Fruit fly (Drosophila melanogaster): ENCODE results near the gene CG34134.

CG34134 gene

dm6 chr2L:8204366-8204765 is 13.8 kb upstream of the CG34134 start:
- peak; percentile 10 for TF ChIP-seq gl (tag; optimal IDR thresholded peaks at IDR 0.05)
- no peak for TF ChIP-seq Snoo (tag; optimal IDR thresholded peaks at IDR 0.05)
- no peak for TF ChIP-seq rn (GFP tag; IDR thresholded peaks at IDR 0.05)
- no peak for TF ChIP-seq CG17806 (tag; optimal IDR thresholded peaks at IDR 0.05)

dm6 chr2L:8203748-8204147 is 13.2 kb upstream of the CG34134 start:
- TF ChIP-seq CG34367 (tag; optimal IDR thresholded peaks at IDR 0.05) (no peak), EcR (GFP tag; optimal IDR thresholded peaks at IDR 0.05) (no peak), Snoo (tag; optimal IDR thresholded peaks at IDR 0.05) (no peak), CG8301 (tag; optimal IDR thresholded peaks at IDR 0.05) (no peak), CG8159 (tag; optimal IDR thresholded peaks at IDR 0.05) (no peak), Pif1A (GFP tag; optimal IDR thresholded peaks at IDR 0.05) (no peak), fd96Ca (GFP tag; IDR thresholded peaks at IDR 0.05) (no peak)

- no peak for TF ChIP-seq fd96Ca (GFP tag; IDR thresholded peaks at IDR 0.05)
- no peak; the same call in 1 of the 2 replicates for TF ChIP-seq Ets98B (GFP tag; IDR thresholded peaks at IDR 0.05)
- 0 out of 2 replicates have a peak, but pooled peaks have one; percentile 30 for TF ChIP-seq CG12605 (GFP tag; IDR thresholded peaks at IDR 0.05)
- no peak for TF ChIP-seq CG14655 (GFP tag; optimal IDR thresholded peaks at IDR 0.05)
- TF ChIP-seq CG9948 (tag; optimal IDR thresholded peaks at IDR 0.05): no peak
- TF ChIP-seq rn (GFP tag; IDR thresholded peaks at IDR 0.05): no peak
- TF ChIP-seq CG8301 (tag; optimal IDR thresholded peaks at IDR 0.05): no peak
- TF ChIP-seq CG8159 (tag; optimal IDR thresholded peaks at IDR 0.05): no peak
- TF ChIP-seq Pif1B (GFP tag; optimal IDR thresholded peaks at IDR 0.05): no peak
- TF ChIP-seq CG34367 (tag; optimal IDR thresholded peaks at IDR 0.05): no peak
- no peak for TF ChIP-seq CG15710 (tag; optimal IDR thresholded peaks at IDR 0.05)
- TF ChIP-seq Pif1A (GFP tag; optimal IDR thresholded peaks at IDR 0.05): no peak
- TF ChIP-seq EcR (GFP tag; optimal IDR thresholded peaks at IDR 0.05): no peak
- no peak for TF ChIP-seq D1 (tag; optimal IDR thresholded peaks at IDR 0.05)
- TF ChIP-seq Snoo (tag; optimal IDR thresholded peaks at IDR 0.05): no peak
- 0 out of 3 replicates have a peak, but pooled peaks have one; percentile 36 for TF ChIP-seq CG4496 (GFP tag; IDR thresholded peaks at IDR 0.05)
- no peak for TF ChIP-seq CG32121 (GFP tag; IDR thresholded peaks at IDR 0.05)
- peak; percentile 21 for TF ChIP-seq gl (tag; optimal IDR thresholded peaks at IDR 0.05)
- TF ChIP-seq CG17806 (tag; optimal IDR thresholded peaks at IDR 0.05): no peak
- TF ChIP-seq CG10348 (GFP tag; IDR thresholded peaks at IDR 0.05): no peak
Measured at dm6 chr2L:8202569-8202968, 12.0 kb upstream of the CG34134 start.

dm6 chr2L:8198757-8199156 is 8.2 kb upstream of the CG34134 start, which contains the start of gene PGAP5:
Gene PGAP5 (plus strand): TSS chr2L:8198882.
- TF ChIP-seq Snoo (tag; optimal IDR thresholded peaks at IDR 0.05) (no peak), gl (tag; optimal IDR thresholded peaks at IDR 0.05) (no peak), D1 (tag; optimal IDR thresholded peaks at IDR 0.05) (no peak), CG12605 (GFP tag; IDR thresholded peaks at IDR 0.05) (no peak), CG17806 (tag; optimal IDR thresholded peaks at IDR 0.05) (no peak), CG32121 (GFP tag; IDR thresholded peaks at IDR 0.05) (no peak), CG14655 (GFP tag; optimal IDR thresholded peaks at IDR 0.05) (no peak), Pif1B (GFP tag; optimal IDR thresholded peaks at IDR 0.05) (no peak), CG4496 (GFP tag; IDR thresholded peaks at IDR 0.05) (no peak), CG10348 (GFP tag; IDR thresholded peaks at IDR 0.05) (no peak), CG15710 (tag; optimal IDR thresholded peaks at IDR 0.05) (no peak), Pif1A (GFP tag; optimal IDR thresholded peaks at IDR 0.05) (no peak), CG34367 (tag; optimal IDR thresholded peaks at IDR 0.05) (no peak), CG8301 (tag; optimal IDR thresholded peaks at IDR 0.05) (no peak)

dm6 chr2L:8196757-8197530 is 6.4 kb upstream of the CG34134 start, which contains the start of the genes CG8475 and CG8460:
Gene CG8475 (minus strand): TSS chr2L:8196918.
Gene CG8460 (plus strand): TSS chr2L:8197193.
- TF ChIP-seq CG13204 (GFP tag; optimal IDR thresholded peaks at IDR 0.05): no peak
- no peak for TF ChIP-seq rn (GFP tag; IDR thresholded peaks at IDR 0.05)
- no peak for TF ChIP-seq gl (tag; optimal IDR thresholded peaks at IDR 0.05)
- no peak for TF ChIP-seq CG8159 (tag; optimal IDR thresholded peaks at IDR 0.05)
- TF ChIP-seq CG14655 (GFP tag; optimal IDR thresholded peaks at IDR 0.05): no peak
- TF ChIP-seq CG34367 (tag; optimal IDR thresholded peaks at IDR 0.05): no peak
- no peak for TF ChIP-seq CG17806 (tag; optimal IDR thresholded peaks at IDR 0.05)
- TF ChIP-seq CG8301 (tag; optimal IDR thresholded peaks at IDR 0.05): no peak
- TF ChIP-seq CG32121 (GFP tag; IDR thresholded peaks at IDR 0.05): no peak
- no peak for TF ChIP-seq CG12605 (GFP tag; IDR thresholded peaks at IDR 0.05)
- TF ChIP-seq EcR (GFP tag; optimal IDR thresholded peaks at IDR 0.05): no peak

dm6 chr2L:8195722-8196323 is 5.2 kb upstream of the CG34134 start:
- TF ChIP-seq rn (GFP tag; IDR thresholded peaks at IDR 0.05) (no peak), CG34367 (tag; optimal IDR thresholded peaks at IDR 0.05) (no peak), gl (tag; optimal IDR thresholded peaks at IDR 0.05) (no peak), CG9948 (tag; optimal IDR thresholded peaks at IDR 0.05) (no peak)

Data from whole organism, pupa.